Worm (Caenorhabditis elegans): ENCODE measurements around the gene F53F4.12.

F53F4.12 gene

ce11 chrV:13653713-13654393, 28.0 kb downstream of the F53F4.12 start, which contains the start of gene lpin-1:
TSS of gene lpin-1 (minus strand) at chrV:13654129.
- TF ChIP-seq sma-9 (GFP tag; optimal IDR thresholded peaks at IDR 0.05) (peak; percentile 63), sma-9 (tag; optimal IDR thresholded peaks at IDR 0.05) (no peak), ama-1 (optimal IDR thresholded peaks at IDR 0.05) (peak; percentile 39), F13H6.1 (tag; optimal IDR thresholded peaks at IDR 0.05) (peak; percentile 9), sma-3 (GFP tag; optimal IDR thresholded peaks at IDR 0.05) (peak; percentile 45), aly-2 (tag; optimal IDR thresholded peaks at IDR 0.05) (no peak), nhr-21 (tag; optimal IDR thresholded peaks at IDR 0.05) (peak; percentile 52), ztf-1 (GFP tag; conservative IDR thresholded peaks at IDR 0.05) (no peak), blmp-1 (tag; optimal IDR thresholded peaks at IDR 0.05; ENCODE audit: insufficient read depth) (peak; percentile 39), fos-1 (tag; optimal IDR thresholded peaks at IDR 0.05) (peak; percentile 63)

DNA sequence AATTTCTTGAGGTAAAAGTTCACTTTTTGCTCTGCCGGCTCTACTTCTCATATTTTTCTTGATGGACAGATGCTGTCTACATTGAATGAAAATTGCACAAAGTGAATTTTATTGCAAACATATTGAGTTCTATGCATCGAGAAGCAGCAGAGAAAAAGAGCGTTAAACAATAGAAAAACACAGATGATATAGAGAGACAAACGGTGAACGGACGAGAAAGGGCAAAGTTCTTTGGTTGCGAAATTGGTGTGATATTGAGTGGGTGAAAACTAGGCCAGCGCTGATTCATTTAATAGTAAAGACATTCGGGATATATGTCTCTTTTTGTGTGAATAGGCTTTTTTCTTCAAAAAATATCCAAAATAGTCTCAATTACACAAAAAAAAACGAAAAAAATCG, 28.5 kb downstream of the F53F4.12 start:
- TF ChIP-seq unc-55 (GFP tag; optimal IDR thresholded peaks at IDR 0.05) (peak; percentile 18), mdl-1 (tag; optimal IDR thresholded peaks at IDR 0.05) (no peak)

ce11 chrV:13655202-13655764, 29.4 kb downstream of the F53F4.12 start:
- TF ChIP-seq skn-1 (tag; optimal IDR thresholded peaks at IDR 0.05), result peak; percentile 32
- no peak for TF ChIP-seq ceh-82 (tag; optimal IDR thresholded peaks at IDR 0.05)
- no peak for TF ChIP-seq unc-39 (tag; optimal IDR thresholded peaks at IDR 0.05)
- no peak for TF ChIP-seq sma-3 (GFP tag; optimal IDR thresholded peaks at IDR 0.05)
- peak; percentile 90 for TF ChIP-seq sem-4 (tag; optimal IDR thresholded peaks at IDR 0.05)
- TF ChIP-seq Y55F3AM.14 (GFP tag; optimal IDR thresholded peaks at IDR 0.05), result peak; percentile 53
- peak; percentile 93 for TF ChIP-seq crh-2 (tag; optimal IDR thresholded peaks at IDR 0.05)
- peak; percentile 66 for TF ChIP-seq fos-1 (tag; optimal IDR thresholded peaks at IDR 0.05)
- TF ChIP-seq mab-5 (tag; optimal IDR thresholded peaks at IDR 0.05), result peak; percentile 38
- TF ChIP-seq nhr-10 (tag; optimal IDR thresholded peaks at IDR 0.05), result no peak
- TF ChIP-seq zag-1 (tag; optimal IDR thresholded peaks at IDR 0.05), result peak; percentile 90
- peak; percentile 39 for TF ChIP-seq sma-9 (GFP tag; optimal IDR thresholded peaks at IDR 0.05)
- no peak for TF ChIP-seq sma-9 (tag; optimal IDR thresholded peaks at IDR 0.05)
- no peak for TF ChIP-seq elt-1 (tag; optimal IDR thresholded peaks at IDR 0.05)
- peak; percentile 54 for TF ChIP-seq nhr-21 (tag; optimal IDR thresholded peaks at IDR 0.05)
- TF ChIP-seq ZK546.5 (tag; optimal IDR thresholded peaks at IDR 0.05), result no peak
- TF ChIP-seq nhr-77 (tag; optimal IDR thresholded peaks at IDR 0.05), result no peak
- peak; percentile 72 for TF ChIP-seq lin-13 (GFP tag; optimal IDR thresholded peaks at IDR 0.05)
- TF ChIP-seq alr-1 (tag; optimal IDR thresholded peaks at IDR 0.05), result no peak
- TF ChIP-seq mdl-1 (tag; optimal IDR thresholded peaks at IDR 0.05), result peak; percentile 48 to 61
- peak; percentile 50 for TF ChIP-seq egl-27 (tag; optimal IDR thresholded peaks at IDR 0.05)
- no peak for TF ChIP-seq dmd-4 (tag; optimal IDR thresholded peaks at IDR 0.05)
- no peak for TF ChIP-seq mbf-1 (tag; optimal IDR thresholded peaks at IDR 0.05)
- TF ChIP-seq ztf-4 (tag; optimal IDR thresholded peaks at IDR 0.05), result peak; percentile 69
- TF ChIP-seq lsy-2 (tag; optimal IDR thresholded peaks at IDR 0.05), result peak; percentile 39 to 80
- peak; percentile 40 for TF ChIP-seq ceh-16 (tag; optimal IDR thresholded peaks at IDR 0.05)
- TF ChIP-seq snpc-4 (tag; optimal IDR thresholded peaks at IDR 0.05), result peak; percentile 52
- TF ChIP-seq C34F6.9 (tag; optimal IDR thresholded peaks at IDR 0.05), result peak; percentile 88
- TF ChIP-seq blmp-1 (tag; optimal IDR thresholded peaks at IDR 0.05; ENCODE audit: insufficient read depth), result peak; percentile 90
- peak; percentile 92 for TF ChIP-seq unc-55 (GFP tag; optimal IDR thresholded peaks at IDR 0.05)
- TF ChIP-seq nhr-25 (tag; optimal IDR thresholded peaks at IDR 0.05), result peak; percentile 62
- peak; percentile 80 for TF ChIP-seq F13H6.1 (tag; optimal IDR thresholded peaks at IDR 0.05)
- TF ChIP-seq nhr-129 (tag; optimal IDR thresholded peaks at IDR 0.05), result peak; percentile 89
- TF ChIP-seq ama-1 (optimal IDR thresholded peaks at IDR 0.05), result peak; percentile 76
- no peak for TF ChIP-seq elt-3 (tag; optimal IDR thresholded peaks at IDR 0.05)

Data from whole organism, L2 larva.